Fruit fly (Drosophila melanogaster): ENCODE results near the gene Sfp24C1.

dm6 chr2L:3654956-3655618 is 45.4 kb upstream of the Sfp24C1 start:
- no peak for TF ChIP-seq CG10267 (tag; optimal IDR thresholded peaks at IDR 0.05)
- TF ChIP-seq CG9817 (tag; optimal IDR thresholded peaks at IDR 0.05) = no peak
- no peak for TF ChIP-seq Nf-YC (tag; optimal IDR thresholded peaks at IDR 0.05)
